Worm (Caenorhabditis elegans): ENCODE results near the gene F59E12.15.
A peak's percentile ranks its signal among the peaks of the same experiment; 100 is the strongest.

Gene F59E12.15

ce11 chrII:5660736-5661734 is 32.9 kb upstream of the F59E12.15 start, which contains the start of the genes ift-43 and mdt-26:
TSS of gene ift-43 (minus strand) at chrII:5660786.
TSS of gene mdt-26 (plus strand) at chrII:5661181.
- peak; percentile 73 for TF ChIP-seq lin-13 (tag; optimal IDR thresholded peaks at IDR 0.05)
- TF ChIP-seq lsy-2 (tag; optimal IDR thresholded peaks at IDR 0.05): peak; percentile 86
- TF ChIP-seq unc-62 (GFP tag; optimal IDR thresholded peaks at IDR 0.05): peak; percentile 42
- no peak for TF ChIP-seq ceh-39 (tag; optimal IDR thresholded peaks at IDR 0.05)
- no peak for TF ChIP-seq ceh-43 (GFP tag; optimal IDR thresholded peaks at IDR 0.05)
- peak; percentile 32 for TF ChIP-seq flh-1 (GFP tag; optimal IDR thresholded peaks at IDR 0.05)
- TF ChIP-seq mls-2 (tag; optimal IDR thresholded peaks at IDR 0.05): peak; percentile 40
- TF ChIP-seq hlh-1 (tag; optimal IDR thresholded peaks at IDR 0.05): peak; percentile 55
- no peak for TF ChIP-seq snpc-4 (tag; optimal IDR thresholded peaks at IDR 0.05)
- peak; percentile 74 for TF ChIP-seq unc-120 (tag; optimal IDR thresholded peaks at IDR 0.05; ENCODE audit: poor library complexity, severe bottlenecking)
- no peak for TF ChIP-seq nhr-2 (tag; optimal IDR thresholded peaks at IDR 0.05)
- TF ChIP-seq ham-2 (GFP tag; optimal IDR thresholded peaks at IDR 0.05): peak; percentile 78
- TF ChIP-seq zip-8 (tag; optimal IDR thresholded peaks at IDR 0.05): no peak
- peak; percentile 85 for TF ChIP-seq sptf-1 (tag; optimal IDR thresholded peaks at IDR 0.05)
- TF ChIP-seq pha-4 (tag; optimal IDR thresholded peaks at IDR 0.05): peak; percentile 53
- TF ChIP-seq nhr-28 (tag; optimal IDR thresholded peaks at IDR 0.05): no peak
- no peak for TF ChIP-seq tbx-8 (GFP tag; optimal IDR thresholded peaks at IDR 0.05)
- TF ChIP-seq unc-39 (tag; optimal IDR thresholded peaks at IDR 0.05): no peak
- TF ChIP-seq ces-1 (GFP tag; optimal IDR thresholded peaks at IDR 0.05): peak; percentile 36
- no peak for TF ChIP-seq elt-3 (tag; optimal IDR thresholded peaks at IDR 0.05)
- TF ChIP-seq cnd-1 (tag; optimal IDR thresholded peaks at IDR 0.05): peak; percentile 80
- TF ChIP-seq nhr-76 (tag; optimal IDR thresholded peaks at IDR 0.05): no peak
- no peak for TF ChIP-seq blmp-1 (tag; optimal IDR thresholded peaks at IDR 0.05)
- no peak for TF ChIP-seq ceh-83 (GFP tag; optimal IDR thresholded peaks at IDR 0.05)
- TF ChIP-seq mab-5 (tag; optimal IDR thresholded peaks at IDR 0.05): peak; percentile 48
- no peak for TF ChIP-seq bed-3 (GFP tag; optimal IDR thresholded peaks at IDR 0.05)
- no peak for TF ChIP-seq nhr-237 (tag; optimal IDR thresholded peaks at IDR 0.05)
- TF ChIP-seq lin-32 (GFP tag; optimal IDR thresholded peaks at IDR 0.05): no peak
- peak; percentile 70 for TF ChIP-seq drap-1 (GFP tag; optimal IDR thresholded peaks at IDR 0.05)
- peak; percentile 20 for TF ChIP-seq ztf-11 (tag; optimal IDR thresholded peaks at IDR 0.05)
- peak; percentile 67 for TF ChIP-seq M03D4.4 (tag; optimal IDR thresholded peaks at IDR 0.05)
- TF ChIP-seq sem-2 (GFP tag; optimal IDR thresholded peaks at IDR 0.05): no peak
- no peak for TF ChIP-seq elt-1 (tag; optimal IDR thresholded peaks at IDR 0.05; ENCODE audit: borderline replicate concordance, insufficient read depth)
- TF ChIP-seq nhr-12 (tag; optimal IDR thresholded peaks at IDR 0.05): no peak
- peak; percentile 42 for TF ChIP-seq mep-1 (tag; optimal IDR thresholded peaks at IDR 0.05)

ce11 chrII:5660155-5660554 is 32.0 kb upstream of the F59E12.15 start:
- TF ChIP-seq blmp-1 (tag; optimal IDR thresholded peaks at IDR 0.05): no peak
- no peak for TF ChIP-seq bed-3 (GFP tag; optimal IDR thresholded peaks at IDR 0.05)
- no peak for TF ChIP-seq hlh-1 (tag; optimal IDR thresholded peaks at IDR 0.05)
- TF ChIP-seq mls-2 (tag; optimal IDR thresholded peaks at IDR 0.05): no peak
- no peak for TF ChIP-seq unc-62 (GFP tag; optimal IDR thresholded peaks at IDR 0.05)

ce11 chrII:5659675-5660074 is 31.5 kb upstream of the F59E12.15 start, which contains the start of gene fut-3:
TSS of gene fut-3 (minus strand) at chrII:5659775.
- TF ChIP-seq elt-1 (tag; optimal IDR thresholded peaks at IDR 0.05; ENCODE audit: borderline replicate concordance, insufficient read depth) (no peak), zip-8 (tag; optimal IDR thresholded peaks at IDR 0.05) (no peak), unc-62 (GFP tag; optimal IDR thresholded peaks at IDR 0.05) (no peak), bed-3 (GFP tag; optimal IDR thresholded peaks at IDR 0.05) (no peak), nhr-2 (tag; optimal IDR thresholded peaks at IDR 0.05) (no peak), flh-1 (GFP tag; optimal IDR thresholded peaks at IDR 0.05) (no peak), ceh-83 (GFP tag; optimal IDR thresholded peaks at IDR 0.05) (no peak), nhr-12 (tag; optimal IDR thresholded peaks at IDR 0.05) (no peak), nhr-28 (tag; optimal IDR thresholded peaks at IDR 0.05) (no peak), blmp-1 (tag; optimal IDR thresholded peaks at IDR 0.05) (no peak), tbx-8 (GFP tag; optimal IDR thresholded peaks at IDR 0.05) (no peak), ces-1 (GFP tag; optimal IDR thresholded peaks at IDR 0.05) (no peak), nhr-76 (tag; optimal IDR thresholded peaks at IDR 0.05) (no peak)
